Worm (Caenorhabditis elegans) whole organism, early embryonic: ENCODE results near the gene srh-233.

Experiments used
- B0310.2 ChIP-seq: sonication (generic microtip); optimal IDR thresholded peaks from 2 replicates; lab custom pipeline; 2016; ENCODE audit warnings: mild to moderate bottlenecking, missing genetic modification characterization, missing compliant biosample characterization
- F13C5.2 ChIP-seq: sonication (generic microtip); optimal IDR thresholded peaks from 2 replicates; lab custom pipeline; 2017; ENCODE audit warnings: mild to moderate bottlenecking, missing genetic modification characterization, inconsistent platforms, missing compliant biosample characterization
- aly-1 ChIP-seq: sonication (generic microtip); optimal IDR thresholded peaks from 2 replicates; lab custom pipeline; 2016; ENCODE audit warnings: missing genetic modification characterization, missing compliant biosample characterization
- ama-1 ChIP-seq: fragments of 150-350 bp; optimal IDR thresholded peaks from 2 replicates; lab custom pipeline; 2014
- ceh-13 ChIP-seq: fragments of 200-800 bp; sonication (Bioruptor generic); optimal IDR thresholded peaks from 2 replicates; lab custom pipeline; 2018; ENCODE audit warnings: mild to moderate bottlenecking, missing genetic modification characterization, missing compliant biosample characterization
- ceh-36 ChIP-seq: sonication (generic microtip); optimal IDR thresholded peaks from 2 replicates; lab custom pipeline; 2016; ENCODE audit warnings: missing genetic modification characterization, inconsistent platforms, missing compliant biosample characterization
- ets-7 ChIP-seq: sonication (generic microtip); optimal IDR thresholded peaks from 2 replicates; lab custom pipeline; 2016; ENCODE audit warnings: missing genotype, missing genetic modification characterization, missing compliant biosample characterization
- flt-1 ChIP-seq: fragments of 200-800 bp; sonication (Bioruptor generic); IDR thresholded peaks from 2 replicates; pipeline ENCODE4 v1.3.6; 2022; ENCODE audit warnings: missing genetic modification characterization, missing compliant biosample characterization
- hmbx-1 ChIP-seq: sonication (generic microtip); optimal IDR thresholded peaks from 2 replicates; lab custom pipeline; 2016; ENCODE audit warnings: mild to moderate bottlenecking, missing genetic modification characterization, missing compliant biosample characterization
- hmg-4 ChIP-seq: fragments of 200-800 bp; sonication (Bioruptor generic); optimal IDR thresholded peaks from 2 replicates; lab custom pipeline; 2018; ENCODE audit warnings: mild to moderate bottlenecking, missing genetic modification characterization, missing compliant biosample characterization
- hnd-1 ChIP-seq: sonication (generic microtip); optimal IDR thresholded peaks from 2 replicates; lab custom pipeline; 2016; ENCODE audit warnings: missing genetic modification characterization, missing compliant biosample characterization
- pes-1 ChIP-seq: fragments of 200-800 bp; sonication (Bioruptor generic); IDR thresholded peaks from 2 replicates; pipeline ENCODE4 v1.3.6; 2022; ENCODE audit warnings: missing genetic modification reagents, missing genetic modification characterization, missing compliant biosample characterization
- scrt-1 ChIP-seq: fragments of 200-800 bp; sonication (Bioruptor generic); IDR thresholded peaks from 2 replicates; pipeline ENCODE4 v1.3.6; 2022; ENCODE audit warnings: missing genetic modification characterization, missing compliant biosample characterization
- sea-1 ChIP-seq: fragments of 200-800 bp; sonication (Bioruptor generic); conservative IDR thresholded peaks from 2 replicates; pipeline ENCODE4 v1.3.6; 2022; ENCODE audit warnings: missing genetic modification characterization, missing compliant biosample characterization
- tbx-11 ChIP-seq: fragments of 200-800 bp; sonication (Bioruptor generic); IDR thresholded peaks from 2 replicates; pipeline ENCODE4 v1.3.6; 2022; ENCODE audit warnings: missing genetic modification characterization, missing compliant biosample characterization
- tbx-37 ChIP-seq: fragments of 200-800 bp; sonication (Bioruptor generic); conservative IDR thresholded peaks from 2 replicates; pipeline ENCODE4 v1.3.6; 2022; ENCODE audit warnings: missing genetic modification reagents, missing genetic modification characterization, missing compliant biosample characterization
- tra-4 ChIP-seq: sonication (generic microtip); optimal IDR thresholded peaks from 2 replicates; lab custom pipeline; 2017; ENCODE audit warnings: missing genetic modification characterization, missing compliant biosample characterization

srh-233 gene

ce11 chrV:20061498-20061897 lies 12.3 kb downstream of the srh-233 start:
- TF ChIP-seq tbx-11 (GFP tag; lab: Robert Waterston, UW) (no peak), ets-7 (tag; lab: Kevin White, UChicago) (no peak), tra-4 (tag; lab: Kevin White, UChicago) (no peak), sea-1 (no peak), B0310.2 (tag; lab: Kevin White, UChicago) (no peak), hnd-1 (tag; lab: Kevin White, UChicago) (no peak), aly-1 (tag; lab: Kevin White, UChicago) (no peak), tbx-37 (GFP tag; lab: Robert Waterston, UW) (no peak), hmg-4 (GFP tag; lab: Kevin White, UChicago) (no peak), scrt-1 (GFP tag; lab: Robert Waterston, UW) (0 out of 2 replicates have a peak, but pooled peaks have one; percentile 44), F13C5.2 (tag; lab: Kevin White, UChicago) (no peak), ceh-36 (tag; lab: Kevin White, UChicago) (peak; percentile 60), flt-1 (GFP tag; lab: Robert Waterston, UW) (no peak), ama-1 (lab: Kevin White, UChicago) (no peak), pes-1 (GFP tag; lab: Robert Waterston, UW) (0 out of 2 replicates have a peak, but pooled peaks have one; percentile 11), ceh-13 (GFP tag; lab: Kevin White, UChicago) (no peak)

- TF ChIP-seq pes-1 (GFP tag; lab: Robert Waterston, UW) = no peak
- no peak for TF ChIP-seq ama-1 (lab: Kevin White, UChicago)
- no peak for TF ChIP-seq ceh-13 (GFP tag; lab: Kevin White, UChicago)
- TF ChIP-seq sea-1 = no peak
- TF ChIP-seq aly-1 (tag; lab: Kevin White, UChicago) = no peak
- TF ChIP-seq flt-1 (GFP tag; lab: Robert Waterston, UW) = no peak
- TF ChIP-seq tbx-37 (GFP tag; lab: Robert Waterston, UW) = no peak
- no peak for TF ChIP-seq ceh-36 (tag; lab: Kevin White, UChicago)
- TF ChIP-seq ets-7 (tag; lab: Kevin White, UChicago) = no peak
- no peak for TF ChIP-seq tbx-11 (GFP tag; lab: Robert Waterston, UW)
- no peak for TF ChIP-seq B0310.2 (tag; lab: Kevin White, UChicago)
Measured at ce11 chrV:20064076-20064475, 14.9 kb downstream of the srh-233 start, which contains the start of gene ttx-1. ttx-1 (minus strand) TSS chrV:20064176.

DNA sequence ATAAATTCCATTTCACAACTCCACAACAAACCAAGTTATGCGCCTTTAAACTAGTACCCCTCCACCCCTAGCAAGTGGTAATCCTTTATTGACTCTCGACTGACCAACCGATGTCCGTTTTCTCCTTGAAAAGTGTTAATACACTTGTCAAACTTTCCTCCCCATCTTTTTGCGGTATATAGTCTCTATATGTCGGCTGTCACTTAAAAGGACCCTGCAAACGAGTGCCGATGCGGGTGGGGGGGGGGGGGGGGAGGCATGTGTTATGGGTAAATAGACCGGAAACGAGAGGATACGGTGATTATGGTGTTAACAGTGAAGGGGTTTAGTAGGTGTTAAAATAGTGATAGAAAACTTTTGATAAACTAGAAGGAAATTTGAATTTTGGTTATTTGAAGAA lies 15.9 kb downstream of the srh-233 start:
- no peak for TF ChIP-seq tbx-37 (GFP tag; lab: Robert Waterston, UW)
- no peak for TF ChIP-seq ceh-36 (tag; lab: Kevin White, UChicago)
- TF ChIP-seq ets-7 (tag; lab: Kevin White, UChicago) = no peak
- TF ChIP-seq ama-1 (lab: Kevin White, UChicago) = no peak
- no peak for TF ChIP-seq B0310.2 (tag; lab: Kevin White, UChicago)
- no peak for TF ChIP-seq aly-1 (tag; lab: Kevin White, UChicago)
- TF ChIP-seq hmbx-1 (tag; lab: Kevin White, UChicago) = no peak
- TF ChIP-seq ceh-13 (GFP tag; lab: Kevin White, UChicago) = no peak
- no peak for TF ChIP-seq flt-1 (GFP tag; lab: Robert Waterston, UW)
- no peak for TF ChIP-seq hnd-1 (tag; lab: Kevin White, UChicago)
- no peak for TF ChIP-seq hmg-4 (GFP tag; lab: Kevin White, UChicago)
- TF ChIP-seq tbx-11 (GFP tag; lab: Robert Waterston, UW) = no peak
- TF ChIP-seq sea-1 = no peak
- TF ChIP-seq pes-1 (GFP tag; lab: Robert Waterston, UW) = no peak

DNA sequence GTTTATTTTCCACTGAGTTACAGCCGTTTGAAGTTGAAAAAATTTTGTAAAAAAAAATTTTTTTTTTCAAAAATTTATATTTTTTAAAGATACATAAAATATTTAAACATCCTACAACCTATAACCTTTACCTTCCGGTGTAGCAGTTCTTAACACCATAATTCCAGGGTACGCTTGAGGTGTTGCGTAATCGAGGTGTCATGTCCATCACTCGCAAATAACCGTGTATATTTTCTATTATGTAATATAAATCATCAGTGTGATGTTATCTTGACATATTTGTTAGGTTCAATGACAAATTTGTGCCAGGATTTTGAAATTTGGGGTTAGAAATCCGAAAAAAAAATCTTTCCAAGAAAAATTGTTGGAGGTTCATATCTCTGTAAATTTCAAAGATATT lies 17.9 kb downstream of the srh-233 start:
- TF ChIP-seq aly-1 (tag; lab: Kevin White, UChicago) = no peak
- no peak for TF ChIP-seq F13C5.2 (tag; lab: Kevin White, UChicago)
- TF ChIP-seq tbx-11 (GFP tag; lab: Robert Waterston, UW) = no peak
- no peak for TF ChIP-seq B0310.2 (tag; lab: Kevin White, UChicago)
- TF ChIP-seq ceh-36 (tag; lab: Kevin White, UChicago) = no peak
- TF ChIP-seq pes-1 (GFP tag; lab: Robert Waterston, UW) = no peak
- no peak for TF ChIP-seq flt-1 (GFP tag; lab: Robert Waterston, UW)
- TF ChIP-seq tbx-37 (GFP tag; lab: Robert Waterston, UW) = no peak
- no peak for TF ChIP-seq hmg-4 (GFP tag; lab: Kevin White, UChicago)
- no peak for TF ChIP-seq hnd-1 (tag; lab: Kevin White, UChicago)
- TF ChIP-seq ama-1 (lab: Kevin White, UChicago) = no peak
- TF ChIP-seq ceh-13 (GFP tag; lab: Kevin White, UChicago) = no peak
- TF ChIP-seq hmbx-1 (tag; lab: Kevin White, UChicago) = no peak
- TF ChIP-seq scrt-1 (GFP tag; lab: Robert Waterston, UW) = no peak

ce11 chrV:20068389-20068788 lies 19.2 kb downstream of the srh-233 start:
- TF ChIP-seq pes-1 (GFP tag; lab: Robert Waterston, UW) (no peak), sea-1 (no peak), ama-1 (lab: Kevin White, UChicago) (no peak), B0310.2 (tag; lab: Kevin White, UChicago) (no peak), tbx-37 (GFP tag; lab: Robert Waterston, UW) (no peak), aly-1 (tag; lab: Kevin White, UChicago) (no peak), ceh-13 (GFP tag; lab: Kevin White, UChicago) (no peak), hnd-1 (tag; lab: Kevin White, UChicago) (no peak), hmg-4 (GFP tag; lab: Kevin White, UChicago) (no peak), tra-4 (tag; lab: Kevin White, UChicago) (no peak), scrt-1 (GFP tag; lab: Robert Waterston, UW) (no peak), ceh-36 (tag; lab: Kevin White, UChicago) (no peak), F13C5.2 (tag; lab: Kevin White, UChicago) (no peak), tbx-11 (GFP tag; lab: Robert Waterston, UW) (no peak), flt-1 (GFP tag; lab: Robert Waterston, UW) (no peak), ets-7 (tag; lab: Kevin White, UChicago) (no peak)

DNA sequence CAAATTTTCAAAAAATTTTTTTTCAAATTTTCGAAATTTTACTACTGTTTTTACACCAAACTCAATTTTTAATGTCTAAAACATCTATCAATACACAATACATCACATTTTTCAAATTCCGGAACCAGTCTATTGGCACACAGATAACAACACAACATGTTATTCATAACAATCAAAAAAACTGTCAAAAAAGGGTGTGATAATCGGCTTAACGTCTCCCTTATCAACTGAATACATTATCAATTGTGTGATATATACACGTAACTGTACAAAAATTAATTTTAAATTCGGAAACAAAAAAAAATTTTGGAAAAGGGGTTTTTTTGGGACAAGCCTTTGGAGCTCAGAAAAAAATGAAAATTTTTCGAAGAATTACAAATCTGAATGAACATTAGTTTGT lies 25.2 kb downstream of the srh-233 start:
- TF ChIP-seq flt-1 (GFP tag; lab: Robert Waterston, UW) (no peak), ama-1 (lab: Kevin White, UChicago) (no peak), ets-7 (tag; lab: Kevin White, UChicago) (no peak), F13C5.2 (tag; lab: Kevin White, UChicago) (no peak), ceh-13 (GFP tag; lab: Kevin White, UChicago) (no peak), sea-1 (no peak), B0310.2 (tag; lab: Kevin White, UChicago) (no peak), hmg-4 (GFP tag; lab: Kevin White, UChicago) (no peak), scrt-1 (GFP tag; lab: Robert Waterston, UW) (no peak)
